Worm (Caenorhabditis elegans) whole organism, L1 larva: ENCODE data around the gene C18D4.4.

Source experiments
- C34B4.2 ChIP-seq: sonication (generic microtip); optimal IDR thresholded peaks from 2 replicates; lab custom pipeline; 2017; ENCODE audit warnings: mild to moderate bottlenecking, missing genetic modification characterization, missing compliant biosample characterization
- F16B12.6 ChIP-seq: fragments of 150-350 bp; optimal IDR thresholded peaks from 2 replicates; lab custom pipeline; 2014; ENCODE audit warnings: missing biosample characterization, missing genetic modification characterization
- aha-1 ChIP-seq: fragments of 150-350 bp; optimal IDR thresholded peaks from 2 replicates; lab custom pipeline; 2014; ENCODE audit warnings: missing biosample characterization, missing genetic modification characterization
- blmp-1 ChIP-seq: fragments of 150-350 bp; optimal IDR thresholded peaks from 2 replicates; lab custom pipeline; 2014; ENCODE audit warnings: missing biosample characterization, missing genetic modification characterization
- ceh-8 ChIP-seq: fragments of 200-800 bp; sonication (Bioruptor generic); optimal IDR thresholded peaks from 2 replicates; lab custom pipeline; 2018; ENCODE audit warnings: mild to moderate bottlenecking, missing genetic modification characterization, moderate library complexity, missing compliant biosample characterization
- ceh-82 ChIP-seq, 3 experiments: fragments of 150-350 bp in 1 of 3; sonication (generic microtip) in 2 of 3; optimal IDR thresholded peaks; 2 replicates each; lab custom pipeline; 2014 to 2017; ENCODE audit warnings: missing biosample characterization in 3 of 3, missing genetic modification characterization in 3 of 3
- dpl-1 ChIP-seq, 3 experiments: fragments of 150-350 bp in 2 of 3; sonication (generic microtip) in 1 of 3; optimal IDR thresholded peaks; 2 replicates each; lab custom pipeline; 2014 to 2017; ENCODE audit warnings: missing biosample characterization in 3 of 3, missing genetic modification characterization in 3 of 3, missing genetic modification reagents in 3 of 3
- efl-3 ChIP-seq: fragments of 200-800 bp; sonication (Bioruptor generic); optimal IDR thresholded peaks from 2 replicates; lab custom pipeline; 2018; ENCODE audit warnings: mild to moderate bottlenecking, missing genetic modification characterization, missing compliant biosample characterization
- ets-5 ChIP-seq: fragments of 200-800 bp; sonication (Bioruptor generic); IDR thresholded peaks from 2 replicates; pipeline ENCODE4 v1.3.6; 2022; ENCODE audit warnings: missing genetic modification characterization, missing compliant biosample characterization
- fkh-8 ChIP-seq: sonication (generic microtip); optimal IDR thresholded peaks from 2 replicates; lab custom pipeline; 2016; ENCODE audit warnings: mild to moderate bottlenecking, missing genetic modification characterization, missing compliant biosample characterization
- fos-1 ChIP-seq: fragments of 150-350 bp; optimal IDR thresholded peaks from 2 replicates; lab custom pipeline; 2014; ENCODE audit warnings: missing biosample characterization, missing genetic modification characterization
- hlh-4 ChIP-seq: sonication (generic microtip); optimal IDR thresholded peaks from 2 replicates; lab custom pipeline; 2016; ENCODE audit warnings: mild to moderate bottlenecking, missing genetic modification characterization, missing compliant biosample characterization
- hpl-2 ChIP-seq: fragments of 150-350 bp; optimal IDR thresholded peaks from 2 replicates; lab custom pipeline; 2014; ENCODE audit warnings: missing biosample characterization, missing genetic modification reagents, missing genetic modification characterization
- lin-13 ChIP-seq: fragments of 150-350 bp; optimal IDR thresholded peaks from 2 replicates; lab custom pipeline; 2014; ENCODE audit warnings: missing biosample characterization, missing genetic modification reagents, missing genetic modification characterization
- lin-14 ChIP-seq: fragments of 200-800 bp; sonication (Bioruptor generic); optimal IDR thresholded peaks from 2 replicates; lab custom pipeline; 2018; ENCODE audit warnings: mild to moderate bottlenecking, missing genetic modification characterization, moderate library complexity, missing compliant biosample characterization
- lin-15B ChIP-seq: fragments of 150-350 bp; sonication (generic microtip); optimal IDR thresholded peaks from 3 replicates; lab custom pipeline; 2014; ENCODE audit warnings: missing biosample characterization, missing genetic modification characterization
- lin-35 ChIP-seq, 2 experiments: fragments of 150-350 bp; optimal IDR thresholded peaks; 2 replicates each; lab custom pipeline; 2014; ENCODE audit warnings: missing biosample characterization in 2 of 2, missing genetic modification characterization in 2 of 2, missing genetic modification reagents in 2 of 2
- lsy-2 ChIP-seq, 2 experiments: fragments of 150-350 bp; optimal IDR thresholded peaks; 2 replicates each; lab custom pipeline; 2014; ENCODE audit warnings: missing biosample characterization in 2 of 2, missing genetic modification characterization in 2 of 2
- nhr-11 ChIP-seq: fragments of 150-350 bp; optimal IDR thresholded peaks from 2 replicates; lab custom pipeline; 2014; ENCODE audit warnings: missing biosample characterization, missing genetic modification characterization
- nhr-19 ChIP-seq: fragments of 200-800 bp; sonication (Bioruptor generic); conservative IDR thresholded peaks from 2 replicates; pipeline ENCODE4 v1.3.6; 2022; ENCODE audit warnings: missing genetic modification characterization, missing compliant biosample characterization
- nhr-20 ChIP-seq: sonication (generic microtip); optimal IDR thresholded peaks from 2 replicates; lab custom pipeline; 2016; ENCODE audit warnings: mild to moderate bottlenecking, missing genetic modification characterization, missing compliant biosample characterization
- nhr-237 ChIP-seq: fragments of 150-350 bp; optimal IDR thresholded peaks from 2 replicates; lab custom pipeline; 2014; ENCODE audit warnings: missing biosample characterization, missing genetic modification characterization
- nhr-28 ChIP-seq: fragments of 150-350 bp; optimal IDR thresholded peaks from 2 replicates; lab custom pipeline; 2014; ENCODE audit warnings: missing biosample characterization, missing genetic modification characterization
- nhr-90 ChIP-seq: sonication (generic microtip); optimal IDR thresholded peaks from 2 replicates; lab custom pipeline; 2016; ENCODE audit warnings: mild to moderate bottlenecking, missing genetic modification characterization, missing compliant biosample characterization; ENCODE audit not compliant: poor library complexity
- pax-3 ChIP-seq: fragments of 200-800 bp; sonication (Bioruptor generic); optimal IDR thresholded peaks from 2 replicates; lab custom pipeline; 2018; ENCODE audit warnings: mild to moderate bottlenecking, missing genetic modification characterization, moderate library complexity, missing compliant biosample characterization
- rnt-1 ChIP-seq: sonication (generic microtip); optimal IDR thresholded peaks from 2 replicates; lab custom pipeline; 2016; ENCODE audit warnings: mild to moderate bottlenecking, missing genetic modification characterization, moderate library complexity, missing compliant biosample characterization
- snpc-4 ChIP-seq: fragments of 150-350 bp; optimal IDR thresholded peaks from 2 replicates; lab custom pipeline; 2014; ENCODE audit warnings: missing biosample characterization, missing genetic modification characterization
- snu-23 ChIP-seq: sonication (generic microtip); optimal IDR thresholded peaks from 2 replicates; lab custom pipeline; 2016; ENCODE audit warnings: missing genetic modification characterization, missing compliant biosample characterization
- sup-37 ChIP-seq: fragments of 200-800 bp; sonication (Bioruptor generic); optimal IDR thresholded peaks from 2 replicates; lab custom pipeline; 2018; ENCODE audit warnings: mild to moderate bottlenecking, missing genetic modification characterization, missing compliant biosample characterization
- swsn-7 ChIP-seq: sonication (generic microtip); optimal IDR thresholded peaks from 2 replicates; lab custom pipeline; 2016; ENCODE audit warnings: missing genetic modification characterization, missing compliant biosample characterization
- tlp-1 ChIP-seq: fragments of 150-350 bp; optimal IDR thresholded peaks from 2 replicates; lab custom pipeline; 2014; ENCODE audit warnings: missing biosample characterization, missing genetic modification characterization
- unc-62 ChIP-seq: fragments of 150-350 bp; optimal IDR thresholded peaks from 2 replicates; lab custom pipeline; 2014; ENCODE audit warnings: missing biosample characterization, missing genetic modification reagents, missing genetic modification characterization
- unc-86 ChIP-seq: sonication (generic microtip); optimal IDR thresholded peaks from 2 replicates; lab custom pipeline; 2016; ENCODE audit warnings: missing genetic modification characterization, missing compliant biosample characterization
- unc-98 ChIP-seq: fragments of 200-800 bp; sonication (Bioruptor generic); IDR thresholded peaks from 2 replicates; pipeline ENCODE4 v1.3.6; 2022; ENCODE audit warnings: missing genetic modification characterization, missing compliant biosample characterization
- vab-15 ChIP-seq: sonication (generic microtip); optimal IDR thresholded peaks from 2 replicates; lab custom pipeline; 2017; ENCODE audit warnings: missing genotype, mild to moderate bottlenecking, missing genetic modification characterization, missing compliant biosample characterization
- xbp-1 ChIP-seq: sonication (generic microtip); optimal IDR thresholded peaks from 2 replicates; lab custom pipeline; 2016; ENCODE audit warnings: missing genetic modification characterization, missing compliant biosample characterization
- zag-1 ChIP-seq: fragments of 150-350 bp; optimal IDR thresholded peaks from 2 replicates; lab custom pipeline; 2014; ENCODE audit warnings: missing biosample characterization, missing genetic modification characterization
- ztf-4 ChIP-seq: fragments of 150-350 bp; optimal IDR thresholded peaks from 2 replicates; lab custom pipeline; 2014; ENCODE audit warnings: missing biosample characterization, missing genetic modification characterization

Gene C18D4.4

ce11 chrV:17520735-17521134, 10.6 kb downstream of the C18D4.4 start, which contains the start of gene fbxa-136:
Gene fbxa-136, plus strand, starts transcription at chrV:17521035.
- no peak for TF ChIP-seq efl-3 (GFP tag; lab: Kevin White, UChicago)
- no peak for TF ChIP-seq snu-23 (GFP tag; lab: Kevin White, UChicago)
- no peak for TF ChIP-seq vab-15 (tag; lab: Kevin White, UChicago)
- TF ChIP-seq hpl-2 = no peak
- TF ChIP-seq lsy-2 (tag; optimal IDR thresholded peaks at IDR 0.05; lab: Kevin White, UChicago) = no peak
- no peak for TF ChIP-seq lin-13 (GFP tag; lab: Kevin White, UChicago)
- no peak for TF ChIP-seq snpc-4
- no peak for TF ChIP-seq lin-35 (GFP tag; optimal IDR thresholded peaks at IDR 0.05; lab: Kevin White, UChicago)
- TF ChIP-seq ceh-82 (tag; optimal IDR thresholded peaks at IDR 0.05; lab: Kevin White, UChicago) = no peak
- no peak for TF ChIP-seq unc-86 (tag; lab: Kevin White, UChicago)
- no peak for TF ChIP-seq blmp-1 (tag; lab: Kevin White, UChicago)
- no peak for TF ChIP-seq ets-5 (GFP tag; lab: Robert Waterston, UW)
- no peak for TF ChIP-seq tlp-1 (tag; lab: Kevin White, UChicago)
- TF ChIP-seq zag-1 (tag; lab: Kevin White, UChicago) = no peak
- TF ChIP-seq fos-1 (tag; lab: Kevin White, UChicago) = no peak
- no peak for TF ChIP-seq nhr-11 (tag; lab: Kevin White, UChicago)
- TF ChIP-seq rnt-1 (tag; lab: Kevin White, UChicago) = no peak
- TF ChIP-seq xbp-1 = no peak

DNA sequence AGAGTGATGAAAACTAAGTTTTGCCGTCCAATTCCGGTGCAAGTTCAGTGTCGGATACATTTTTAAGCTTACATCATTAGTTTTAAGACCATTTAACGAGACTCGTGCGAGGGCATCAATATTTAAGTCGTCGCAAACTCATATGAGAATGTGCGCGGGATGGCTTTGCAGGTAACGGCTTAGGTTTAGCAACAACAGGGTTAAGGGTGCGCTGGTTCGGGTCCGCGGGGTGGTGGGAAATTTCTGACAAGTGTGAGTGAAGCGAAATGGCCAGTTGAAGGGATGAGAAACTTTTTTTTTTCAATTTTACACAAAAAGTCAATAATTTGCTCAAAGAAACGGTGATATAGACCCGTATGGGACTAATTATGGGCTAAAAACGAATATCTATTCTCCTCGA, 17.5 kb downstream of the C18D4.4 start:
- TF ChIP-seq lin-15B (tag; lab: Kevin White, UChicago) (no peak), nhr-90 (tag; lab: Kevin White, UChicago) (no peak), pax-3 (tag; lab: Kevin White, UChicago) (no peak), dpl-1 (GFP tag; optimal IDR thresholded peaks at IDR 0.05; lab: Kevin White, UChicago) (no peak), vab-15 (tag; lab: Kevin White, UChicago) (no peak)

- no peak for TF ChIP-seq nhr-28 (tag; lab: Kevin White, UChicago)
- TF ChIP-seq lin-14 (GFP tag; lab: Kevin White, UChicago) = no peak
- no peak for TF ChIP-seq C34B4.2
- no peak for TF ChIP-seq unc-62 (GFP tag; lab: Kevin White, UChicago)
- TF ChIP-seq sup-37 (GFP tag; lab: Kevin White, UChicago) = no peak
- no peak for TF ChIP-seq lin-15B (tag; lab: Kevin White, UChicago)
- TF ChIP-seq swsn-7 (tag; lab: Kevin White, UChicago) = no peak
- TF ChIP-seq nhr-19 = no peak
- no peak for TF ChIP-seq pax-3 (tag; lab: Kevin White, UChicago)
- TF ChIP-seq nhr-90 (tag; lab: Kevin White, UChicago) = no peak
- no peak for TF ChIP-seq nhr-237 (tag; lab: Kevin White, UChicago)
- no peak for TF ChIP-seq F16B12.6 (tag; lab: Kevin White, UChicago)
- TF ChIP-seq hpl-2 = no peak
- TF ChIP-seq lin-35 (GFP tag; optimal IDR thresholded peaks at IDR 0.05; lab: Kevin White, UChicago) = no peak
- no peak for TF ChIP-seq ceh-8 (GFP tag; lab: Kevin White, UChicago)
- TF ChIP-seq ets-5 (GFP tag; lab: Robert Waterston, UW) = no peak
- TF ChIP-seq unc-98 (GFP tag; lab: Robert Waterston, UW) = no peak
Observed at ce11 chrV:17512763-17513162, 18.5 kb downstream of the C18D4.4 start.

DNA sequence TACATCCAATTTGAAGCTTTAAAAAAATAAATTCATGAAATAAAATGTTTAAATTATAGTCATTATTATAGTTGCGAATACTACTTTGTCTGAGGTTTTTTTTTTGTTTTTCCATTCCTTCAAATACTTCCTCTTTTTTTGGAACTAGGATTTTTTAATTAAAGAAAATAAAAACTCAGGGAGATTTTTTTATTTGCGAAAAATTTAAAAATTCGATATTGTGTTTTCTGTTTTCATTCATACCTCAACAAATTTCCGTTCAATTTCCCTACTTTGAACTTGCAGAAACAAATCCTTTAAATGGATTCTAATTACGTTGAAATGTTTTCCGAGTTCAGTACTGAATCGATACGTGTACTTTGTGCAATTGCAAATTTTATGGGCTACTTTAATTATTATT, 22.8 kb downstream of the C18D4.4 start, which contains the start of gene srw-32:
Gene srw-32 (plus strand): TSS at position 301 of the 400 bp plus-strand sequence.
- no peak for TF ChIP-seq nhr-20 (tag; lab: Kevin White, UChicago)
- no peak for TF ChIP-seq fos-1 (tag; lab: Kevin White, UChicago)
- no peak for TF ChIP-seq lin-35 (GFP tag; optimal IDR thresholded peaks at IDR 0.05; lab: Kevin White, UChicago)
- TF ChIP-seq ztf-4 = no peak
- no peak for TF ChIP-seq hlh-4 (tag; lab: Kevin White, UChicago)
- TF ChIP-seq aha-1 (tag; lab: Kevin White, UChicago) = no peak
- no peak for TF ChIP-seq fkh-8 (tag; lab: Kevin White, UChicago)
